Worm (Caenorhabditis elegans) whole organism, L1 larva: ENCODE measurements around the gene rab-39.

ENCODE experiments used
- blmp-1 ChIP-seq: fragments of 150-350 bp; optimal IDR thresholded peaks from 2 replicates; lab custom pipeline; 2014; ENCODE audit warnings: missing biosample characterization, missing genetic modification characterization
- lin-13 ChIP-seq: fragments of 150-350 bp; optimal IDR thresholded peaks from 2 replicates; lab custom pipeline; 2014; ENCODE audit warnings: missing biosample characterization, missing genetic modification reagents, missing genetic modification characterization
- lin-14 ChIP-seq: fragments of 200-800 bp; sonication (Bioruptor generic); optimal IDR thresholded peaks from 2 replicates; lab custom pipeline; 2018; ENCODE audit warnings: mild to moderate bottlenecking, missing genetic modification characterization, moderate library complexity, missing compliant biosample characterization
- nhr-237 ChIP-seq: fragments of 150-350 bp; optimal IDR thresholded peaks from 2 replicates; lab custom pipeline; 2014; ENCODE audit warnings: missing biosample characterization, missing genetic modification characterization
- nhr-85 ChIP-seq: sonication (generic microtip); peaks from one replicate; lab custom pipeline; 2016; ENCODE audit warnings: missing genetic modification characterization, inconsistent platforms, missing compliant biosample characterization
- sptf-1 ChIP-seq: fragments of 150-350 bp; optimal IDR thresholded peaks from 2 replicates; lab custom pipeline; 2014; ENCODE audit warnings: missing biosample characterization, missing genetic modification characterization

DNA sequence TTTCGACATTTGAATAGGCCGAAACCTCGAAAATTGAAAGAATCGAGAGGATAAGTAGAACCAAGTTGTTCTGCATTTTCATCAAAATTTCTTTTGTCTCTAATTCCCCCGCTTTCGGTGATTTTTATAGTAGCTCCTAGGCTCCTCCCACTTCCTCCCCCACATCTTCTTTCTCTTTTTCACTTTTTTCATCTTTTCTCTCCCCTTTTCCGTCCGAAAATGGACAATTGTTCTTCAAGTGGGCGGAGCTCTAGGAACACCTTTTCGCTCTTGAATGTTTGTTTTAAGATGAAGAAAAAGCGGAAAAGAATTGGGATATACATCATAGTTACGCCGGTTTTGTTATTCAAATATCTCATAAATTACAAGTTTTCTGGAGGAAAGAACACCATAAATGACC is 23.8 kb upstream of the rab-39 start, which contains the start of gene F42A8.1:
- no peak for TF ChIP-seq lin-14 (GFP tag; lab: Kevin White, UChicago)
- TF ChIP-seq sptf-1 (tag; lab: Kevin White, UChicago) = no peak
- TF ChIP-seq lin-13 (GFP tag; lab: Kevin White, UChicago) = no peak
- no peak for TF ChIP-seq nhr-237 (tag; lab: Kevin White, UChicago)
- no peak for TF ChIP-seq nhr-85 (tag; lab: Kevin White, UChicago)
- TF ChIP-seq blmp-1 (tag; lab: Kevin White, UChicago) = peak; percentile 57
